Worm (Caenorhabditis elegans): Measurements from ENCODE around the gene nhr-28.

DNA sequence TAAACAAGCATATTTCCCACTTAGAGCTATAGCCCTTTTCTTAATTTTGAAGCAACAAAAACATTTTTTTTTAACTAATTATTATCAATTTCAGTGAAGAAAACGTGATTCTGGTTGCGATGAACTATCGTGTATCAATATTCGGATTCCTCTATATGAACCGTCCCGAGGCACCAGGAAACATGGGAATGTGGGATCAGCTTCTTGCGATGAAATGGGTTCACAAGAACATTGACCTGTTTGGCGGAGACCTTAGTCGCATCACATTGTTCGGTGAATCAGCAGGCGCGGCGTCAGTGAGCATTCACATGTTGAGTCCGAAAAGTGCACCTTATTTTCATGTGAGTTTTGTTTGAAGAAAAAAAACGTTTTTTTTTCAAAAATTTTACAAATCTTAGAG lies 14.2 kb downstream of the nhr-28 start:
- no peak for TF ChIP-seq T22C8.4 (GFP tag; IDR thresholded peaks at IDR 0.05)
- no peak for TF ChIP-seq ztf-23 (GFP tag; IDR thresholded peaks at IDR 0.05)
- TF ChIP-seq flt-1 (GFP tag; IDR thresholded peaks at IDR 0.05) = no peak
- TF ChIP-seq med-1 (GFP tag; optimal IDR thresholded peaks at IDR 0.05; ENCODE audit: insufficient read depth) = no peak
